Fruit fly (Drosophila melanogaster): ENCODE data around the gene CG8997.

- TF ChIP-seq rib (GFP tag; IDR thresholded peaks at IDR 0.05) = 0 out of 2 replicates have a peak, but pooled peaks have one; percentile 36
- TF ChIP-seq peb (GFP tag; IDR thresholded peaks at IDR 0.05) = peak; percentile 62; the same call in 1 of the 2 replicates
- peak; percentile 62 for TF ChIP-seq Dad (GFP tag; optimal IDR thresholded peaks at IDR 0.05)
Observed at dm6 chr2L:13839744-13840151, 5.4 kb downstream of the CG8997 start.
